Worm (Caenorhabditis elegans): ENCODE data around the gene F40G9.12.

DNA sequence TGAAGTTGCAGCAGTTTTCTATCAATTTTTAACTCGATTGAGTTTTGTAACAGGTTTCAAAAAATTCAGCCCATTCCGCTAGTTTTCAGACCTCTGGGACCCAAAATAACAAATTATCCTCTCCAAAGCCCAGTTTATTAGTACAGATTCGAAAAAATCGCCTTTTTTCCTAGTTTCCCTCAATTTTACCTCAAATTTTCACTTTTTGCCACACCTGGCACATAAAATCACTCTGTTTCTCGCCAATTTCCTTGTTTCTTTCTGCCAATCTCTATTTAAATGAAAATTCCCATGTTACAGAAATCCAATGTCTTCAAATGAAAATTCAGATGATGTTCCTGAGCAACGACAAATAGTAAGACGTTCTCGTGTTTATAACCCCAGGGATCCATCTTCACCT lies 39.5 kb upstream of the F40G9.12 start, which contains the start of gene pals-22:
- TF ChIP-seq tbx-2 (tag; optimal IDR thresholded peaks at IDR 0.05), result no peak
- no peak for TF ChIP-seq dve-1 (tag; optimal IDR thresholded peaks at IDR 0.05)
- no peak for TF ChIP-seq ztf-16 (tag; optimal IDR thresholded peaks at IDR 0.05)
- TF ChIP-seq ama-1 (optimal IDR thresholded peaks at IDR 0.05), result no peak
- no peak for TF ChIP-seq sox-4 (tag; optimal IDR thresholded peaks at IDR 0.05)
- no peak for TF ChIP-seq nhr-11 (tag; optimal IDR thresholded peaks at IDR 0.05)
- TF ChIP-seq madf-2 (tag; optimal IDR thresholded peaks at IDR 0.05), result no peak
- no peak for TF ChIP-seq elt-2 (tag; optimal IDR thresholded peaks at IDR 0.05)
- no peak for TF ChIP-seq fkh-10 (GFP tag; optimal IDR thresholded peaks at IDR 0.05)
- no peak for TF ChIP-seq che-1 (tag; optimal IDR thresholded peaks at IDR 0.05)

All from whole organism, late embryonic.